Fruit fly (Drosophila melanogaster): ENCODE results near the gene CG43389.

The CG43389 gene

dm6 chr3L:3239785-3240596, 7.8 kb upstream of the CG43389 start:
- TF ChIP-seq CG8301 (tag; optimal IDR thresholded peaks at IDR 0.05) (no peak), EcR (GFP tag; optimal IDR thresholded peaks at IDR 0.05) (peak; percentile 94), CG17806 (tag; optimal IDR thresholded peaks at IDR 0.05) (no peak), CG8159 (tag; optimal IDR thresholded peaks at IDR 0.05) (no peak), Pif1B (GFP tag; optimal IDR thresholded peaks at IDR 0.05) (peak; percentile 68), CG34367 (tag; optimal IDR thresholded peaks at IDR 0.05) (peak; percentile 83), CG13204 (GFP tag; optimal IDR thresholded peaks at IDR 0.05) (no peak), gl (tag; optimal IDR thresholded peaks at IDR 0.05) (no peak), rn (GFP tag; IDR thresholded peaks at IDR 0.05) (no peak), fd96Ca (GFP tag; IDR thresholded peaks at IDR 0.05) (no peak), Snoo (tag; optimal IDR thresholded peaks at IDR 0.05) (peak; percentile 46), CG14655 (GFP tag; optimal IDR thresholded peaks at IDR 0.05) (no peak), CG10348 (GFP tag; IDR thresholded peaks at IDR 0.05) (no peak), D1 (tag; optimal IDR thresholded peaks at IDR 0.05) (peak; percentile 40), CG15710 (tag; optimal IDR thresholded peaks at IDR 0.05) (peak; percentile 60), Ets98B (GFP tag; IDR thresholded peaks at IDR 0.05) (no peak), CG4496 (GFP tag; IDR thresholded peaks at IDR 0.05) (0 out of 3 replicates have a peak, but pooled peaks have one; percentile 5), Pif1A (GFP tag; optimal IDR thresholded peaks at IDR 0.05) (no peak), CG12605 (GFP tag; IDR thresholded peaks at IDR 0.05) (no peak), CG9948 (tag; optimal IDR thresholded peaks at IDR 0.05) (peak; percentile 66), CG32121 (GFP tag; IDR thresholded peaks at IDR 0.05) (no peak)

dm6 chr3L:3240597-3241367, 7.0 kb upstream of the CG43389 start:
- TF ChIP-seq CG14655 (GFP tag; optimal IDR thresholded peaks at IDR 0.05) (peak; percentile 95), CG9948 (tag; optimal IDR thresholded peaks at IDR 0.05) (peak; percentile 98), CG8301 (tag; optimal IDR thresholded peaks at IDR 0.05) (peak; percentile 84), Pif1A (GFP tag; optimal IDR thresholded peaks at IDR 0.05) (peak; percentile 91), CG12605 (GFP tag; IDR thresholded peaks at IDR 0.05) (peak; percentile 71), CG32121 (GFP tag; IDR thresholded peaks at IDR 0.05) (peak; percentile 73), CG34367 (tag; optimal IDR thresholded peaks at IDR 0.05) (peak; percentile 97), CG17806 (tag; optimal IDR thresholded peaks at IDR 0.05) (peak; percentile 97), CG4496 (GFP tag; IDR thresholded peaks at IDR 0.05) (peak; percentile 84), CG15710 (tag; optimal IDR thresholded peaks at IDR 0.05) (peak; percentile 99), fd96Ca (GFP tag; IDR thresholded peaks at IDR 0.05) (peak; percentile 71; the same call in 2 of the 3 replicates), D1 (tag; optimal IDR thresholded peaks at IDR 0.05) (peak; percentile 95), Ets98B (GFP tag; IDR thresholded peaks at IDR 0.05) (peak; percentile 69), Pif1B (GFP tag; optimal IDR thresholded peaks at IDR 0.05) (peak; percentile 90), Snoo (tag; optimal IDR thresholded peaks at IDR 0.05) (peak; percentile 87), EcR (GFP tag; optimal IDR thresholded peaks at IDR 0.05) (peak; percentile 60), CG13204 (GFP tag; optimal IDR thresholded peaks at IDR 0.05) (peak; percentile 97), CG8159 (tag; optimal IDR thresholded peaks at IDR 0.05) (peak; percentile 99), CG10348 (GFP tag; IDR thresholded peaks at IDR 0.05) (no peak), gl (tag; optimal IDR thresholded peaks at IDR 0.05) (peak; percentile 87), rn (GFP tag; IDR thresholded peaks at IDR 0.05) (peak; percentile 79)

- TF ChIP-seq CG4496 (GFP tag; IDR thresholded peaks at IDR 0.05) = no peak
- peak; percentile 97 for TF ChIP-seq EcR (GFP tag; optimal IDR thresholded peaks at IDR 0.05)
Measured at dm6 chr3L:3241368-3241640, 6.5 kb upstream of the CG43389 start.

dm6 chr3L:3242121-3243083, 5.4 kb upstream of the CG43389 start:
- TF ChIP-seq Snoo (tag; optimal IDR thresholded peaks at IDR 0.05) (peak; percentile 83), CG13204 (GFP tag; optimal IDR thresholded peaks at IDR 0.05) (peak; percentile 53), CG14655 (GFP tag; optimal IDR thresholded peaks at IDR 0.05) (peak; percentile 4), CG4496 (GFP tag; IDR thresholded peaks at IDR 0.05) (no peak), CG15710 (tag; optimal IDR thresholded peaks at IDR 0.05) (peak; percentile 24), CG12605 (GFP tag; IDR thresholded peaks at IDR 0.05) (no peak), CG8159 (tag; optimal IDR thresholded peaks at IDR 0.05) (peak; percentile 6), gl (tag; optimal IDR thresholded peaks at IDR 0.05) (no peak), CG17806 (tag; optimal IDR thresholded peaks at IDR 0.05) (no peak), Ets98B (GFP tag; IDR thresholded peaks at IDR 0.05) (no peak), CG9948 (tag; optimal IDR thresholded peaks at IDR 0.05) (no peak), fd96Ca (GFP tag; IDR thresholded peaks at IDR 0.05) (0 out of 3 replicates have a peak, but pooled peaks have one; percentile 25), EcR (GFP tag; optimal IDR thresholded peaks at IDR 0.05) (peak; percentile 94), rn (GFP tag; IDR thresholded peaks at IDR 0.05) (no peak), CG32121 (GFP tag; IDR thresholded peaks at IDR 0.05) (0 out of 2 replicates have a peak, but pooled peaks have one; percentile 12), CG10348 (GFP tag; IDR thresholded peaks at IDR 0.05) (no peak), D1 (tag; optimal IDR thresholded peaks at IDR 0.05) (no peak), CG8301 (tag; optimal IDR thresholded peaks at IDR 0.05) (no peak), CG34367 (tag; optimal IDR thresholded peaks at IDR 0.05) (peak; percentile 8), Pif1A (GFP tag; optimal IDR thresholded peaks at IDR 0.05) (peak; percentile 10), Pif1B (GFP tag; optimal IDR thresholded peaks at IDR 0.05) (peak; percentile 9)
